Worm (Caenorhabditis elegans) whole organism, L1 larva: ENCODE measurements around the gene prp-18.

Experiments
- fos-1 ChIP-seq: fragments of 150-350 bp; optimal IDR thresholded peaks from 2 replicates; lab custom pipeline; 2014; ENCODE audit warnings: missing biosample characterization, missing genetic modification characterization
- jun-1 ChIP-seq: fragments of 150-350 bp; optimal IDR thresholded peaks from 2 replicates; lab custom pipeline; 2014; ENCODE audit warnings: missing biosample characterization, missing genetic modification reagents, missing genetic modification characterization
- nhr-11 ChIP-seq: fragments of 150-350 bp; optimal IDR thresholded peaks from 2 replicates; lab custom pipeline; 2014; ENCODE audit warnings: missing biosample characterization, missing genetic modification characterization
- nhr-237 ChIP-seq: fragments of 150-350 bp; optimal IDR thresholded peaks from 2 replicates; lab custom pipeline; 2014; ENCODE audit warnings: missing biosample characterization, missing genetic modification characterization
- nhr-90 ChIP-seq: sonication (generic microtip); optimal IDR thresholded peaks from 2 replicates; lab custom pipeline; 2016; ENCODE audit warnings: mild to moderate bottlenecking, missing genetic modification characterization, missing compliant biosample characterization; ENCODE audit not compliant: poor library complexity
- snpc-4 ChIP-seq: fragments of 150-350 bp; optimal IDR thresholded peaks from 2 replicates; lab custom pipeline; 2014; ENCODE audit warnings: missing biosample characterization, missing genetic modification characterization
- zag-1 ChIP-seq: fragments of 150-350 bp; optimal IDR thresholded peaks from 2 replicates; lab custom pipeline; 2014; ENCODE audit warnings: missing biosample characterization, missing genetic modification characterization

DNA sequence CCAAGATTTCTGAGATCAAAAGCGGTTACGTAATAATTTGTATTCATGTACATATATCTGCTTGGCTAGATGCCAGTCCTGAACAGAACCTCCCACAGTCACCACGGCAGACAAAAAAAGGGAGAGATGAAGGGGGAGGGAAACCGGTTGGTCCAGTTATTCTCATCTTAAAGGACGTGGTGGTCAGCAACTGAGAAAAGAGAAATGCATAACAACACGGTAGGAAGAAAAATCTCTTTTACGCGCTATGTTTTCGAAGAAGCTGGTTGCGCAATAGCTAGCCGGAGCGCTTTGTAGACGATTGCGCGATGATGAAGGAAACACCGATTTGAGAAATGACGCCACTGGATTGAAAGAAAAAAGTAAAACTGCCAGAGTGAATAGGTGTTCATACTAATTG lies 33.8 kb upstream of the prp-18 start:
- no peak for TF ChIP-seq nhr-90
- TF ChIP-seq fos-1, result no peak
- TF ChIP-seq snpc-4, result no peak
- TF ChIP-seq zag-1, result no peak
- TF ChIP-seq nhr-11 (tag; lab: Kevin White, UChicago), result no peak
- no peak for TF ChIP-seq jun-1 (tag; lab: Kevin White, UChicago)
- TF ChIP-seq nhr-237 (tag; lab: Kevin White, UChicago), result no peak
